Fruit fly (Drosophila melanogaster) whole organism, prepupa: Measurements from ENCODE around the gene opm.

ENCODE experiments used
- Blimp-1 ChIP-seq: fragments of 200-800 bp; sonication (Bioruptor generic); optimal IDR thresholded peaks from 3 replicates; lab custom pipeline; 2017; ENCODE audit warnings: missing biosample characterization, missing genetic modification characterization, mild to moderate bottlenecking, moderate library complexity, missing genetic modification reagents
- CG10631 ChIP-seq: fragments of 200-800 bp; sonication (Bioruptor generic); optimal IDR thresholded peaks from 2 replicates; lab custom pipeline; 2016; ENCODE audit warnings: missing biosample characterization, missing genetic modification characterization
- CG11762 ChIP-seq: fragments of 200-800 bp; sonication (Bioruptor generic); optimal IDR thresholded peaks from 3 replicates; lab custom pipeline; 2016; ENCODE audit warnings: missing biosample characterization, missing genetic modification characterization; ENCODE audit not compliant: insufficient read depth
- CG15336 ChIP-seq: fragments of 200-800 bp; sonication (Bioruptor generic); IDR thresholded peaks from 2 replicates; pipeline ENCODE4 v1.3.6; 2022; ENCODE audit warnings: missing biosample characterization, missing genetic modification characterization
- CG16779 ChIP-seq: fragments of 200-800 bp; sonication (Bioruptor generic); optimal IDR thresholded peaks from 3 replicates; lab custom pipeline; 2017; ENCODE audit warnings: missing biosample characterization, mild to moderate bottlenecking, missing genetic modification characterization
- CG31627 ChIP-seq: fragments of 200-800 bp; sonication (Bioruptor generic); optimal IDR thresholded peaks from 3 replicates; lab custom pipeline; 2016; ENCODE audit warnings: missing biosample characterization, missing genetic modification characterization
- CG32006 ChIP-seq: fragments of 200-800 bp; sonication (Bioruptor generic); optimal IDR thresholded peaks from 3 replicates; lab custom pipeline; 2017; ENCODE audit warnings: missing biosample characterization, mild to moderate bottlenecking, missing genetic modification characterization
- CG3919 ChIP-seq: fragments of 200-800 bp; sonication (Bioruptor generic); optimal IDR thresholded peaks from 3 replicates; lab custom pipeline; 2016; ENCODE audit warnings: missing biosample characterization, missing genetic modification characterization
- CG4318 ChIP-seq: fragments of 200-800 bp; sonication (Bioruptor generic); optimal IDR thresholded peaks from 3 replicates; lab custom pipeline; 2017; ENCODE audit warnings: missing biosample characterization, mild to moderate bottlenecking, missing genetic modification characterization
- CG6163 ChIP-seq: fragments of 200-800 bp; sonication (Bioruptor generic); IDR thresholded peaks from 3 replicates; pipeline ENCODE4 v1.3.6; 2022; ENCODE audit warnings: missing biosample characterization, missing genetic modification characterization
- CG6276 ChIP-seq: fragments of 200-800 bp; sonication (Bioruptor generic); optimal IDR thresholded peaks from 2 replicates; lab custom pipeline; 2017; ENCODE audit warnings: missing biosample characterization, mild to moderate bottlenecking, missing genetic modification characterization
- CG6792 ChIP-seq: fragments of 200-800 bp; sonication (Bioruptor generic); optimal IDR thresholded peaks from 3 replicates; lab custom pipeline; 2016; ENCODE audit warnings: missing biosample characterization, missing genetic modification characterization
- CG6854 ChIP-seq: fragments of 200-800 bp; sonication (Bioruptor generic); optimal IDR thresholded peaks from 2 replicates; lab custom pipeline; 2017; ENCODE audit warnings: missing biosample characterization, mild to moderate bottlenecking, missing genetic modification characterization
- CG7368 ChIP-seq: fragments of 200-800 bp; sonication (Bioruptor generic); optimal IDR thresholded peaks from 3 replicates; lab custom pipeline; 2016; ENCODE audit warnings: missing biosample characterization, missing genetic modification characterization
- CG8119 ChIP-seq: fragments of 200-800 bp; sonication (Bioruptor generic); IDR thresholded peaks from 3 replicates; pipeline ENCODE4 v1.3.6; 2022; ENCODE audit warnings: missing biosample characterization, missing genetic modification characterization
- Eip78C ChIP-seq: fragments of 200-800 bp; sonication (Bioruptor generic); peaks from one replicate; lab custom pipeline; 2016; ENCODE audit warnings: missing biosample characterization, missing genetic modification characterization
- Eip93F ChIP-seq: fragments of 200-800 bp; sonication (Bioruptor generic); optimal IDR thresholded peaks from 2 replicates; lab custom pipeline; 2016; ENCODE audit warnings: missing biosample characterization, mild to moderate bottlenecking, missing genetic modification characterization
- Ets21C ChIP-seq: fragments of 200-800 bp; sonication (Bioruptor generic); optimal IDR thresholded peaks from 3 replicates; lab custom pipeline; 2016; ENCODE audit warnings: missing biosample characterization, missing genetic modification characterization
- Hr4 ChIP-seq: fragments of 200-800 bp; sonication (Bioruptor generic); optimal IDR thresholded peaks from 3 replicates; lab custom pipeline; 2016; ENCODE audit warnings: missing biosample characterization, missing genetic modification characterization
- Met ChIP-seq: fragments of 200-800 bp; sonication (Bioruptor generic); optimal IDR thresholded peaks from 3 replicates; lab custom pipeline; 2016; ENCODE audit warnings: missing biosample characterization, missing genetic modification characterization
- OdsH ChIP-seq: fragments of 200-800 bp; sonication (Bioruptor generic); optimal IDR thresholded peaks from 3 replicates; lab custom pipeline; 2016; ENCODE audit warnings: missing biosample characterization, missing genetic modification characterization
- Smox ChIP-seq: fragments of 200-800 bp; sonication (Bioruptor generic); optimal IDR thresholded peaks from 3 replicates; lab custom pipeline; 2016; ENCODE audit warnings: missing biosample characterization, missing genetic modification characterization
- Sox102F ChIP-seq: fragments of 200-800 bp; sonication (Bioruptor generic); optimal IDR thresholded peaks from 2 replicates; lab custom pipeline; 2016; ENCODE audit warnings: missing biosample characterization, mild to moderate bottlenecking, missing genetic modification characterization
- Sox14 ChIP-seq: fragments of 200-800 bp; sonication (Bioruptor generic); optimal IDR thresholded peaks from 3 replicates; lab custom pipeline; 2016; ENCODE audit warnings: missing biosample characterization, missing genetic modification characterization
- Sox15 ChIP-seq: fragments of 200-800 bp; sonication (Bioruptor generic); optimal IDR thresholded peaks from 3 replicates; lab custom pipeline; 2016; ENCODE audit warnings: missing biosample characterization, missing genetic modification characterization
- achi ChIP-seq: fragments of 200-800 bp; sonication (Bioruptor generic); optimal IDR thresholded peaks from 3 replicates; lab custom pipeline; 2016; ENCODE audit warnings: missing biosample characterization, missing genetic modification characterization
- acj6 ChIP-seq: fragments of 200-800 bp; sonication (Bioruptor generic); optimal IDR thresholded peaks from 3 replicates; lab custom pipeline; 2016; ENCODE audit warnings: missing biosample characterization, missing genetic modification characterization
- dac ChIP-seq: fragments of 200-800 bp; sonication (Bioruptor generic); optimal IDR thresholded peaks from 2 replicates; lab custom pipeline; 2017; ENCODE audit warnings: missing biosample characterization, mild to moderate bottlenecking, missing genetic modification characterization
- dsx ChIP-seq: fragments of 200-800 bp; optimal IDR thresholded peaks from 3 replicates; lab custom pipeline; 2019; ENCODE audit warnings: missing biosample characterization, mild to moderate bottlenecking, missing genetic modification characterization, moderate library complexity; ENCODE audit not compliant: poor library complexity, severe bottlenecking
- eg ChIP-seq: fragments of 200-800 bp; sonication (Bioruptor generic); IDR thresholded peaks from 3 replicates; pipeline ENCODE4 v1.3.6; 2022; ENCODE audit warnings: missing biosample characterization, missing genetic modification characterization
- esn ChIP-seq: fragments of 200-800 bp; sonication (Bioruptor generic); optimal IDR thresholded peaks from 2 replicates; lab custom pipeline; 2016; ENCODE audit warnings: missing biosample characterization, mild to moderate bottlenecking, missing genetic modification characterization, moderate library complexity
- fd59A ChIP-seq: fragments of 200-800 bp; sonication (Bioruptor generic); optimal IDR thresholded peaks from 2 replicates; lab custom pipeline; 2017; ENCODE audit warnings: missing biosample characterization, mild to moderate bottlenecking, missing genetic modification characterization, missing genetic modification reagents
- fkh ChIP-seq: fragments of 200-800 bp; sonication (Bioruptor generic); optimal IDR thresholded peaks from 3 replicates; lab custom pipeline; 2017; ENCODE audit warnings: missing biosample characterization, mild to moderate bottlenecking, missing genetic modification characterization, moderate library complexity
- net ChIP-seq: fragments of 200-800 bp; sonication (Bioruptor generic); optimal IDR thresholded peaks from 3 replicates; lab custom pipeline; 2016; ENCODE audit warnings: missing biosample characterization, missing genetic modification characterization
- pdm3 ChIP-seq: fragments of 200-800 bp; sonication (Bioruptor generic); optimal IDR thresholded peaks from 3 replicates; lab custom pipeline; 2016; ENCODE audit warnings: missing biosample characterization, missing genetic modification characterization
- salr ChIP-seq, 2 experiments: fragments of 200-800 bp; sonication (Bioruptor generic); optimal IDR thresholded peaks; 3 replicates each; lab custom pipeline; 2016 to 2018; ENCODE audit warnings: missing biosample characterization in 2 of 2, missing genetic modification characterization in 2 of 2, mild to moderate bottlenecking in 1 of 2
- ss ChIP-seq, 2 experiments: fragments of 200-800 bp; sonication (Bioruptor generic); optimal IDR thresholded peaks; 2 replicates in 1 of 2; 3 replicates in 1 of 2; lab custom pipeline; 2017 to 2018; ENCODE audit warnings: mild to moderate bottlenecking in 2 of 2, missing biosample characterization in 2 of 2, missing genetic modification characterization in 2 of 2, moderate library complexity in 1 of 2
- svp ChIP-seq: fragments of 200-800 bp; sonication (Bioruptor generic); peaks from one replicate; lab custom pipeline; 2016; ENCODE audit warnings: missing biosample characterization, missing genetic modification characterization
- topi ChIP-seq: fragments of 200-800 bp; sonication (Bioruptor generic); optimal IDR thresholded peaks from 3 replicates; lab custom pipeline; 2016; ENCODE audit warnings: missing biosample characterization, missing genetic modification characterization
- vri ChIP-seq: fragments of 200-800 bp; sonication (Bioruptor generic); optimal IDR thresholded peaks from 3 replicates; lab custom pipeline; 2016; ENCODE audit warnings: missing biosample characterization, mild to moderate bottlenecking, missing genetic modification characterization

opm gene

DNA sequence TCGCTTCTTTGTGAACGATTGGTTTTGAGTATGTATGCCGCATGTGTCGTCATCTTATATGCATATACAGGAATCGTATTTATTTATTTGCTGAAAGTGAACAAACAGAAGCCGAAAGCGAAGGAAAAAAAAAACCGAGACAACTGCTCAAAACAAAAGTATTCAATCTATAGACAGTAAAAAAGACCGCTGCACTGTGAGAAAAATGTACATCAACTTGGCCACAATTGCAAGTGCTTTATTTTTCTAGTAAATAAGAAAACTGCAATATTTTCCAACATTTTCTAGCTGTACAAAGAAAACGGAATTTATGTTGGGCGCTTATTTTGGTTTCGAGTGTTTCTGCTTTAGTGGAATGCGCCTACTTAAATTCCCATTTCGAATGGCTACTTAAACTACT lies 39.3 kb downstream of the opm start (continued):
- TF ChIP-seq salr (GFP tag; optimal IDR thresholded peaks at IDR 0.05; lab: Kevin White, UChicago) (no peak), CG15336 (GFP tag; lab: Robert Waterston, UW) (no peak; the same call in 1 of the 2 replicates), CG7368 (GFP tag; lab: Kevin White, UChicago) (peak; percentile 37), svp (peak; percentile 79), topi (GFP tag; lab: Kevin White, UChicago) (peak; percentile 57), net (GFP tag; lab: Kevin White, UChicago) (peak; percentile 47), vri (GFP tag; lab: Kevin White, UChicago) (peak; percentile 46), Eip78C (peak; percentile 80), CG6854 (GFP tag; lab: Kevin White, UChicago) (peak; percentile 24), dac (no peak), ss (GFP tag; optimal IDR thresholded peaks at IDR 0.05; lab: Kevin White, UChicago) (no peak), fd59A (GFP tag; lab: Kevin White, UChicago) (no peak), CG3919 (peak; percentile 51), Met (GFP tag; lab: Kevin White, UChicago) (peak; percentile 47), pdm3 (GFP tag; lab: Kevin White, UChicago) (peak; percentile 53), achi (GFP tag; lab: Kevin White, UChicago) (no peak), OdsH (GFP tag; lab: Kevin White, UChicago) (peak; percentile 49), acj6 (peak; percentile 21), dsx (GFP tag; lab: Kevin White, UChicago) (peak; percentile 11), CG32006 (GFP tag; lab: Kevin White, UChicago) (peak; percentile 53), fkh (GFP tag; lab: Kevin White, UChicago) (peak; percentile 38), CG6792 (GFP tag; lab: Kevin White, UChicago) (peak; percentile 42), Ets21C (GFP tag; lab: Kevin White, UChicago) (peak; percentile 18), CG31627 (GFP tag; lab: Kevin White, UChicago) (peak; percentile 62), Hr4 (peak; percentile 31), Eip93F (no peak), CG10631 (peak; percentile 30), esn (GFP tag; lab: Kevin White, UChicago) (peak; percentile 68), CG8119 (GFP tag; lab: Robert Waterston, UW) (0 out of 3 replicates have a peak, but pooled peaks have one; percentile 38), CG6163 (GFP tag; lab: Robert Waterston, UW) (peak; percentile 47; the same call in 2 of the 3 replicates), Sox102F (peak; percentile 42), Sox14 (peak; percentile 52)

DNA sequence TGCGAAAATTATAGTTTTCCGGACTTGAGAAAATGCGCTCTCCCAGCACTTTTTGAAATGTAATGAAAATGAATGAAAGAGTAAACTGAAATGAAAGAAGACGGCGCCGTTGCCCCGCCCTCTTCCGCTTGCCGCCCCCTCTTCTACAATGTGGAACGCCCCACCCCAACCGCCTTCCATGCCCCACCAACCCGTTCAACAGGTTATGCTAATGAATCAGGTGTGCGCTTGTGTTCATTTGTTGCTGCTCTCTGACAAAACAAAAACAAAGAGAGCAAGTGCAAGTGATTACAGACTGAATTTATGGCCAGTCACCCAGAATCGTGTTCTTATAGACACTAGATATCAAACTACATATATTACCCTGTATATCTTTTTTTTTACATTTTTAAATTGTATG lies 40.5 kb downstream of the opm start:
- TF ChIP-seq acj6 (no peak), CG16779 (no peak), CG6163 (GFP tag; lab: Robert Waterston, UW) (peak; percentile 48; the same call in 2 of the 3 replicates), esn (GFP tag; lab: Kevin White, UChicago) (no peak), eg (GFP tag; lab: Robert Waterston, UW) (peak; percentile 32; the same call in 1 of the 3 replicates), CG8119 (GFP tag; lab: Robert Waterston, UW) (peak; percentile 52; the same call in 1 of the 3 replicates), Smox (GFP tag; lab: Kevin White, UChicago) (no peak), vri (GFP tag; lab: Kevin White, UChicago) (no peak), Blimp-1 (GFP tag; lab: Kevin White, UChicago) (peak; percentile 16), CG11762 (GFP tag; lab: Kevin White, UChicago) (no peak), dsx (GFP tag; lab: Kevin White, UChicago) (peak; percentile 55), CG10631 (no peak), CG6276 (GFP tag; lab: Kevin White, UChicago) (no peak), ss (GFP tag; optimal IDR thresholded peaks at IDR 0.05; lab: Kevin White, UChicago) (peak; percentile 12 to 50), Sox15 (GFP tag; lab: Kevin White, UChicago) (no peak), CG4318 (GFP tag; lab: Kevin White, UChicago) (no peak)
